Fruit fly (Drosophila melanogaster) whole organism, embryonic: ENCODE results near the gene mld.

Source experiments
- Ada2b ChIP-seq: fragments of 200-800 bp; sonication (Bioruptor generic); IDR thresholded peaks from 2 replicates; pipeline ENCODE4 v1.3.6; 2022; ENCODE audit warnings: missing biosample characterization, missing genetic modification characterization
- Adf1 ChIP-seq: fragments of 200-800 bp; sonication (Bioruptor generic); IDR thresholded peaks from 2 replicates; pipeline ENCODE4 v1.3.6; 2022; ENCODE audit warnings: missing biosample characterization, missing genetic modification characterization
- Antp ChIP-seq: fragments of 200-800 bp; sonication (Bioruptor generic); optimal IDR thresholded peaks from 3 replicates; lab custom pipeline; 2016; ENCODE audit warnings: missing biosample characterization, missing genetic modification characterization
- CG10543 ChIP-seq: fragments of 200-800 bp; sonication (Bioruptor generic); optimal IDR thresholded peaks from 3 replicates; lab custom pipeline; 2017; ENCODE audit warnings: missing biosample characterization, mild to moderate bottlenecking, missing genetic modification characterization, moderate library complexity
- CG11504 ChIP-seq: fragments of 200-800 bp; sonication (Bioruptor generic); optimal IDR thresholded peaks from 3 replicates; lab custom pipeline; 2019; ENCODE audit warnings: missing biosample characterization, mild to moderate bottlenecking, missing genetic modification characterization, moderate library complexity
- CG12942 ChIP-seq: fragments of 200-800 bp; sonication (Bioruptor generic); optimal IDR thresholded peaks from 3 replicates; lab custom pipeline; 2016; ENCODE audit warnings: missing biosample characterization, missing genetic modification characterization
- CG13287 ChIP-seq: fragments of 200-800 bp; sonication (Bioruptor generic); IDR thresholded peaks from 2 replicates; pipeline ENCODE4 v1.3.6; 2022; ENCODE audit warnings: missing biosample characterization, missing genetic modification characterization; ENCODE audit not compliant: partially characterized antibody
- CG13424 ChIP-seq: fragments of 200-800 bp; sonication (Bioruptor generic); optimal IDR thresholded peaks from 2 replicates; lab custom pipeline; 2019; ENCODE audit warnings: missing biosample characterization, mild to moderate bottlenecking, missing genetic modification characterization, moderate library complexity
- CG14710 ChIP-seq: fragments of 200-800 bp; sonication (Bioruptor generic); optimal IDR thresholded peaks from 3 replicates; lab custom pipeline; 2019; ENCODE audit warnings: missing biosample characterization, mild to moderate bottlenecking, missing genetic modification characterization, moderate library complexity
- CG15011 ChIP-seq: fragments of 200-800 bp; sonication (Bioruptor generic); optimal IDR thresholded peaks from 3 replicates; lab custom pipeline; 2018; ENCODE audit warnings: missing biosample characterization, mild to moderate bottlenecking, missing genetic modification characterization
- CG17328 ChIP-seq: fragments of 200-800 bp; sonication (Bioruptor generic); IDR thresholded peaks from 2 replicates; pipeline ENCODE4 v1.3.6; 2022; ENCODE audit warnings: missing biosample characterization, missing genetic modification characterization
- CG2129 ChIP-seq: fragments of 200-800 bp; sonication (Bioruptor generic); IDR thresholded peaks from 2 replicates; pipeline ENCODE4 v1.3.6; 2022; ENCODE audit warnings: missing biosample characterization, missing genetic modification characterization; ENCODE audit not compliant: partially characterized antibody
- CG2712 ChIP-seq: fragments of 200-800 bp; optimal IDR thresholded peaks from 3 replicates; lab custom pipeline; 2019; ENCODE audit warnings: missing biosample characterization, mild to moderate bottlenecking, missing genetic modification characterization, moderate library complexity
- CG32532 ChIP-seq: fragments of 200-800 bp; sonication (Bioruptor generic); IDR thresholded peaks from 2 replicates; pipeline ENCODE4 v1.3.6; 2022; ENCODE audit warnings: missing biosample characterization, missing genetic modification characterization
- CG43689 ChIP-seq: fragments of 200-800 bp; sonication (Bioruptor generic); IDR thresholded peaks from 2 replicates; pipeline ENCODE4 v1.3.6; 2022; ENCODE audit warnings: missing biosample characterization, missing genetic modification characterization
- CG7963 ChIP-seq: fragments of 200-800 bp; sonication (Bioruptor generic); IDR thresholded peaks from 3 replicates; pipeline ENCODE4 v1.3.6; 2022; ENCODE audit warnings: missing biosample characterization, missing genetic modification characterization; ENCODE audit not compliant: partially characterized antibody
- Dad ChIP-seq: fragments of 200-800 bp; sonication (Bioruptor generic); optimal IDR thresholded peaks from 3 replicates; lab custom pipeline; 2016; ENCODE audit warnings: missing biosample characterization, missing genetic modification characterization
- Dll ChIP-seq: fragments of 200-800 bp; sonication (Bioruptor generic); IDR thresholded peaks from 4 replicates; pipeline ENCODE4 v1.3.6; 2022; ENCODE audit warnings: missing biosample characterization, missing genetic modification characterization; ENCODE audit not compliant: partially characterized antibody
- Dref ChIP-seq: fragments of 200-800 bp; sonication (Bioruptor generic); IDR thresholded peaks from 2 replicates; pipeline ENCODE4 v1.3.6; 2022; ENCODE audit warnings: missing biosample characterization, missing genetic modification characterization
- H2.0 ChIP-seq: fragments of 200-800 bp; sonication (Bioruptor generic); IDR thresholded peaks from 2 replicates; pipeline ENCODE4 v1.3.6; 2022; ENCODE audit warnings: missing biosample characterization, missing genetic modification characterization
- Hr3 ChIP-seq: fragments of 200-800 bp; sonication (Bioruptor generic); optimal IDR thresholded peaks from 3 replicates; lab custom pipeline; 2016; ENCODE audit warnings: missing biosample characterization, missing genetic modification characterization
- MBD-R2 ChIP-seq: fragments of 200-800 bp; sonication (Bioruptor generic); IDR thresholded peaks from 2 replicates; pipeline ENCODE4 v1.3.6; 2022; ENCODE audit warnings: missing biosample characterization, missing genetic modification characterization
- MTF-1 ChIP-seq: fragments of 200-800 bp; sonication (Bioruptor generic); optimal IDR thresholded peaks from 2 replicates; lab custom pipeline; 2018; ENCODE audit warnings: missing biosample characterization, mild to moderate bottlenecking, missing genetic modification characterization, borderline replicate concordance
- Mad ChIP-seq: fragments of 200-800 bp; sonication (Bioruptor generic); optimal IDR thresholded peaks from 2 replicates; lab custom pipeline; 2016; ENCODE audit warnings: missing biosample characterization, missing genetic modification characterization
- NfI ChIP-seq: fragments of 200-800 bp; sonication (Bioruptor generic); optimal IDR thresholded peaks from 3 replicates; lab custom pipeline; 2018; ENCODE audit warnings: missing biosample characterization, mild to moderate bottlenecking, missing genetic modification characterization, moderate library complexity
- Opbp ChIP-seq: fragments of 200-800 bp; sonication (Bioruptor generic); IDR thresholded peaks from 3 replicates; pipeline ENCODE4 v1.3.6; 2022; ENCODE audit warnings: missing biosample characterization, missing genetic modification characterization; ENCODE audit not compliant: partially characterized antibody
- PHDP ChIP-seq: fragments of 200-800 bp; sonication (Bioruptor generic); optimal IDR thresholded peaks from 3 replicates; lab custom pipeline; 2018; ENCODE audit warnings: missing biosample characterization, mild to moderate bottlenecking, missing genetic modification characterization, moderate library complexity
- Ravus ChIP-seq: fragments of 200-800 bp; sonication (Bioruptor generic); IDR thresholded peaks from 2 replicates; pipeline ENCODE4 v1.3.6; 2022; ENCODE audit warnings: missing biosample characterization, missing genetic modification characterization
- Sox100B ChIP-seq: fragments of 200-800 bp; sonication (Bioruptor generic); optimal IDR thresholded peaks from 3 replicates; lab custom pipeline; 2018; ENCODE audit warnings: missing biosample characterization, mild to moderate bottlenecking, missing genetic modification characterization
- bbx ChIP-seq: fragments of 200-800 bp; sonication (Bioruptor generic); IDR thresholded peaks from 2 replicates; pipeline ENCODE4 v1.3.6; 2022; ENCODE audit warnings: missing biosample characterization, missing genetic modification characterization; ENCODE audit not compliant: partially characterized antibody
- bcd ChIP-seq: fragments of 200-800 bp; sonication (Bioruptor generic); optimal IDR thresholded peaks from 2 replicates; lab custom pipeline; 2017; ENCODE audit warnings: missing biosample characterization, mild to moderate bottlenecking, missing genetic modification characterization
- chif ChIP-seq, 2 experiments: fragments of 200-800 bp; sonication (Bioruptor generic); optimal IDR thresholded peaks; 3 replicates each; lab custom pipeline; 2016; ENCODE audit warnings: missing biosample characterization in 2 of 2, missing genetic modification characterization in 2 of 2
- dm ChIP-seq: fragments of 200-800 bp; sonication (Bioruptor generic); optimal IDR thresholded peaks from 3 replicates; lab custom pipeline; 2016; ENCODE audit warnings: missing biosample characterization, missing genetic modification characterization
- dmrt11E ChIP-seq: fragments of 200-800 bp; sonication (Bioruptor generic); optimal IDR thresholded peaks from 3 replicates; lab custom pipeline; 2018; ENCODE audit warnings: missing biosample characterization, mild to moderate bottlenecking, missing genetic modification characterization, moderate library complexity
- ems ChIP-seq: fragments of 200-800 bp; sonication (Bioruptor generic); optimal IDR thresholded peaks from 3 replicates; lab custom pipeline; 2016; ENCODE audit warnings: missing biosample characterization, missing genetic modification characterization
- eve ChIP-seq, 2 experiments: fragments of >200 bp; optimal IDR thresholded peaks; 2 replicates each; lab custom pipeline; 2017; ENCODE audit warnings: missing biosample characterization in 2 of 2, missing genetic modification characterization in 2 of 2
- ind ChIP-seq: fragments of 200-800 bp; sonication (Bioruptor generic); optimal IDR thresholded peaks from 3 replicates; lab custom pipeline; 2016; ENCODE audit warnings: missing biosample characterization, missing genetic modification characterization
- jumu ChIP-seq: fragments of 200-800 bp; sonication (Bioruptor generic); optimal IDR thresholded peaks from 3 replicates; lab custom pipeline; 2016; ENCODE audit warnings: missing biosample characterization, missing genetic modification characterization
- knrl ChIP-seq: fragments of 200-800 bp; sonication (Bioruptor generic); IDR thresholded peaks from 3 replicates; pipeline ENCODE4 v1.3.6; 2022; ENCODE audit warnings: missing biosample characterization, missing genetic modification characterization; ENCODE audit not compliant: partially characterized antibody
- lab ChIP-seq: fragments of 200-800 bp; sonication (Bioruptor generic); optimal IDR thresholded peaks from 3 replicates; lab custom pipeline; 2017; ENCODE audit warnings: missing biosample characterization, missing genetic modification characterization, mild to moderate bottlenecking, moderate library complexity, missing genetic modification reagents
- lbe ChIP-seq: fragments of 200-800 bp; sonication (Bioruptor generic); optimal IDR thresholded peaks from 2 replicates; lab custom pipeline; 2016; ENCODE audit warnings: missing biosample characterization, mild to moderate bottlenecking, missing genetic modification characterization
- nerfin-1 ChIP-seq: fragments of 200-800 bp; sonication (Bioruptor generic); optimal IDR thresholded peaks from 3 replicates; lab custom pipeline; 2019; ENCODE audit warnings: missing biosample characterization, mild to moderate bottlenecking, missing genetic modification characterization, moderate library complexity
- odd ChIP-seq: fragments of 200-800 bp; sonication (Bioruptor generic); optimal IDR thresholded peaks from 2 replicates; lab custom pipeline; 2017; ENCODE audit warnings: missing biosample characterization, mild to moderate bottlenecking, missing genetic modification characterization
- pho ChIP-seq: fragments of 200-800 bp; sonication (Bioruptor generic); optimal IDR thresholded peaks from 2 replicates; lab custom pipeline; 2016; ENCODE audit warnings: missing biosample characterization, missing genetic modification characterization
- sc ChIP-seq, 3 experiments: fragments of >200 bp in 2 of 3; fragments of 200-800 bp in 1 of 3; sonication (Bioruptor generic) in 1 of 3; optimal IDR thresholded peaks; 2 replicates in 2 of 3; 3 replicates in 1 of 3; lab custom pipeline; 2017; ENCODE audit warnings: mild to moderate bottlenecking in 1 of 3, missing biosample characterization in 1 of 3, missing genetic modification characterization in 1 of 3, missing genetic modification reagents in 1 of 3
- unc-4 ChIP-seq: fragments of 200-800 bp; sonication (Bioruptor generic); IDR thresholded peaks from 2 replicates; pipeline ENCODE4 v1.3.6; 2022; ENCODE audit warnings: missing biosample characterization, missing genetic modification characterization; ENCODE audit not compliant: partially characterized antibody
- wdn ChIP-seq: fragments of 200-800 bp; sonication (Bioruptor generic); IDR thresholded peaks from 2 replicates; pipeline ENCODE4 v1.3.6; 2022; ENCODE audit warnings: missing biosample characterization, missing genetic modification characterization
- zf30C ChIP-seq: fragments of 200-800 bp; sonication (Bioruptor generic); optimal IDR thresholded peaks from 3 replicates; lab custom pipeline; 2018; ENCODE audit warnings: missing biosample characterization, mild to moderate bottlenecking, missing genetic modification characterization

mld gene

dm6 chr3R:24654770-24655322, 69.4 kb downstream of the mld start, which contains the start of the genes CG31125 and CG6695:
TSS of gene CG31125 (minus strand) at chr3R:24654820.
TSS of gene CG6695 (plus strand) at chr3R:24655160.
- TF ChIP-seq CG13287 (GFP tag; lab: Robert Waterston, UW) (peak; percentile 88), MTF-1 (GFP tag; lab: Kevin White, UChicago) (no peak), zf30C (GFP tag; lab: Kevin White, UChicago) (no peak), pho (peak; percentile 70), dmrt11E (tag; lab: Kevin White, UChicago) (peak; percentile 56), H2.0 (GFP tag; lab: Robert Waterston, UW) (peak; percentile 20; the same call in 1 of the 2 replicates), CG10543 (GFP tag; lab: Kevin White, UChicago) (peak; percentile 20), lbe (GFP tag; lab: Kevin White, UChicago) (no peak), CG14710 (peak; percentile 75), Ada2b (GFP tag; lab: Robert Waterston, UW) (no peak), Adf1 (GFP tag; lab: Robert Waterston, UW) (peak; percentile 27; the same call in 1 of the 2 replicates), bcd (GFP tag; lab: Kevin White, UChicago) (peak; percentile 31), NfI (GFP tag; lab: Kevin White, UChicago) (peak; percentile 5), Mad (GFP tag; lab: Kevin White, UChicago) (peak; percentile 58), sc (optimal IDR thresholded peaks at IDR 0.05; lab: Kevin White, UChicago) (no peak), sc (GFP tag; optimal IDR thresholded peaks at IDR 0.05; lab: Kevin White, UChicago) (no peak), ind (GFP tag; lab: Kevin White, UChicago) (peak; percentile 44), CG11504 (tag; lab: Kevin White, UChicago) (no peak), unc-4 (GFP tag; lab: Robert Waterston, UW) (peak; percentile 86), CG2129 (GFP tag; lab: Robert Waterston, UW) (peak; percentile 55; the same call in 1 of the 2 replicates), lab (GFP tag; lab: Kevin White, UChicago) (no peak), Dll (GFP tag; lab: Robert Waterston, UW) (peak; percentile 82), MBD-R2 (peak; percentile 80), Sox100B (no peak), Opbp (peak; percentile 85), CG17328 (GFP tag; lab: Robert Waterston, UW) (peak; percentile 11; the same call in 1 of the 2 replicates), CG43689 (GFP tag; lab: Robert Waterston, UW) (no peak), CG7963 (peak; percentile 46; the same call in 1 of the 3 replicates), nerfin-1 (peak; percentile 28), ems (GFP tag; lab: Kevin White, UChicago) (peak; percentile 60), jumu (GFP tag; lab: Kevin White, UChicago) (peak; percentile 53), CG15011 (no peak), bbx (GFP tag; lab: Robert Waterston, UW) (peak; percentile 68), CG32532 (peak; percentile 56; the same call in 1 of the 2 replicates), CG12942 (peak; percentile 21), odd (GFP tag; lab: Kevin White, UChicago) (no peak), Dref (GFP tag; lab: Robert Waterston, UW) (peak; percentile 90), Antp (GFP tag; lab: Kevin White, UChicago) (peak; percentile 67), CG2712 (tag; lab: Kevin White, UChicago) (peak; percentile 62), eve (GFP tag; optimal IDR thresholded peaks at IDR 0.05; lab: Kevin White, UChicago) (no peak), PHDP (no peak), CG13424 (peak; percentile 52), knrl (GFP tag; lab: Robert Waterston, UW) (peak; percentile 85), dm (GFP tag; lab: Kevin White, UChicago) (peak; percentile 68), Ravus (GFP tag; lab: Robert Waterston, UW) (no peak), chif (GFP tag; optimal IDR thresholded peaks at IDR 0.05; lab: Kevin White, UChicago) (peak; percentile 44 to 65), Hr3 (peak; percentile 33), wdn (no peak), Dad (peak; percentile 40)
